Fruit fly (Drosophila melanogaster) whole organism, embryonic: ENCODE measurements around the gene CG9132.

Experiments used
- BEAF-32 ChIP-seq: fragments of 200-800 bp; sonication (Bioruptor generic); optimal IDR thresholded peaks from 3 replicates; lab custom pipeline; 2017; ENCODE audit warnings: missing biosample characterization, missing genetic modification characterization, mild to moderate bottlenecking, moderate library complexity, missing genetic modification reagents
- Blimp-1 ChIP-seq: fragments of 200-800 bp; sonication (Bioruptor generic); optimal IDR thresholded peaks from 3 replicates; lab custom pipeline; 2018; ENCODE audit warnings: missing biosample characterization, missing genetic modification characterization, mild to moderate bottlenecking, moderate library complexity, missing genetic modification reagents
- CG10147 ChIP-seq: fragments of 200-800 bp; sonication (Bioruptor generic); optimal IDR thresholded peaks from 2 replicates; lab custom pipeline; 2019; ENCODE audit warnings: missing biosample characterization, mild to moderate bottlenecking, missing genetic modification characterization, moderate library complexity
- CG10431 ChIP-seq: fragments of 200-800 bp; sonication (Bioruptor generic); optimal IDR thresholded peaks from 3 replicates; lab custom pipeline; 2018; ENCODE audit warnings: missing biosample characterization, mild to moderate bottlenecking, missing genetic modification characterization
- CG10462 ChIP-seq: fragments of 200-800 bp; sonication (Bioruptor generic); optimal IDR thresholded peaks from 2 replicates; lab custom pipeline; 2016; ENCODE audit warnings: missing biosample characterization, missing genetic modification characterization
- CG12769 ChIP-seq: fragments of 200-800 bp; sonication (Bioruptor generic); optimal IDR thresholded peaks from 2 replicates; lab custom pipeline; 2019; ENCODE audit warnings: missing biosample characterization, mild to moderate bottlenecking, missing genetic modification characterization, moderate library complexity
- CG14050 ChIP-seq: fragments of 200-800 bp; sonication (Bioruptor generic); IDR thresholded peaks from 3 replicates; pipeline ENCODE4 v1.3.6; 2022; ENCODE audit warnings: missing biosample characterization, missing genetic modification characterization
- CG14965 ChIP-seq: fragments of 200-800 bp; sonication (Bioruptor generic); optimal IDR thresholded peaks from 2 replicates; lab custom pipeline; 2016; ENCODE audit warnings: missing biosample characterization, missing genetic modification characterization, borderline replicate concordance
- CG16863 ChIP-seq: fragments of 200-800 bp; sonication (Bioruptor generic); optimal IDR thresholded peaks from 3 replicates; lab custom pipeline; 2016; ENCODE audit warnings: missing biosample characterization, missing genetic modification characterization
- CG17361 ChIP-seq: fragments of 200-800 bp; sonication (Bioruptor generic); IDR thresholded peaks from 3 replicates; pipeline ENCODE4 v1.3.6; 2022; ENCODE audit warnings: missing biosample characterization, missing genetic modification characterization
- CG18619 ChIP-seq: fragments of 200-800 bp; sonication (Bioruptor generic); optimal IDR thresholded peaks from 3 replicates; lab custom pipeline; 2017; ENCODE audit warnings: missing biosample characterization, mild to moderate bottlenecking, missing genetic modification characterization
- CG3281 ChIP-seq: fragments of 200-800 bp; sonication (Bioruptor generic); optimal IDR thresholded peaks from 3 replicates; lab custom pipeline; 2017; ENCODE audit warnings: missing biosample characterization, mild to moderate bottlenecking, missing genetic modification characterization
- CG6175 ChIP-seq: fragments of 200-800 bp; sonication (Bioruptor generic); IDR thresholded peaks from 3 replicates; pipeline ENCODE4 v1.3.6; 2022; ENCODE audit warnings: missing biosample characterization, missing genetic modification characterization
- CG6765 ChIP-seq: fragments of 200-800 bp; sonication (Bioruptor generic); optimal IDR thresholded peaks from 3 replicates; lab custom pipeline; 2017; ENCODE audit warnings: missing biosample characterization, mild to moderate bottlenecking, missing genetic modification characterization
- CG6791 ChIP-seq: fragments of 200-800 bp; sonication (Bioruptor generic); IDR thresholded peaks from 3 replicates; pipeline ENCODE4 v1.3.6; 2022; ENCODE audit warnings: missing biosample characterization, missing genetic modification characterization; ENCODE audit not compliant: partially characterized antibody
- CG6813 ChIP-seq: fragments of 200-800 bp; sonication (Bioruptor generic); optimal IDR thresholded peaks from 2 replicates; lab custom pipeline; 2017; ENCODE audit warnings: missing biosample characterization, missing genetic modification characterization, mild to moderate bottlenecking, moderate library complexity, missing genetic modification reagents
- CG6854 ChIP-seq: fragments of 200-800 bp; sonication (Bioruptor generic); optimal IDR thresholded peaks from 3 replicates; lab custom pipeline; 2017; ENCODE audit warnings: missing biosample characterization, mild to moderate bottlenecking, missing genetic modification characterization
- CG8089 ChIP-seq: fragments of 200-800 bp; sonication (Bioruptor generic); optimal IDR thresholded peaks from 3 replicates; lab custom pipeline; 2016; ENCODE audit warnings: missing biosample characterization, missing genetic modification characterization
- D ChIP-seq, 2 experiments: fragments of 200-800 bp in 1 of 2; fragments of >200 bp in 1 of 2; sonication (Bioruptor generic) in 1 of 2; optimal IDR thresholded peaks; 2 replicates in 1 of 2; 3 replicates in 1 of 2; lab custom pipeline; 2017; ENCODE audit warnings: mild to moderate bottlenecking in 1 of 2, missing biosample characterization in 1 of 2, missing genetic modification characterization in 1 of 2, missing genetic modification reagents in 1 of 2
- Hr39 ChIP-seq: fragments of >200 bp; optimal IDR thresholded peaks from 2 replicates; lab custom pipeline; 2017
- Jarid2 ChIP-seq: fragments of 200-800 bp; sonication (Bioruptor generic); optimal IDR thresholded peaks from 3 replicates; lab custom pipeline; 2017; ENCODE audit warnings: mild to moderate bottlenecking, missing biosample characterization, missing genetic modification reagents, missing genetic modification characterization
- Nf-YA ChIP-seq: fragments of 200-800 bp; sonication (Bioruptor generic); IDR thresholded peaks from 2 replicates; pipeline ENCODE4 v1.3.6; 2022; ENCODE audit warnings: missing biosample characterization, missing genetic modification characterization
- Nf-YC ChIP-seq: fragments of 200-800 bp; optimal IDR thresholded peaks from 3 replicates; lab custom pipeline; 2019; ENCODE audit warnings: missing biosample characterization, mild to moderate bottlenecking, missing genetic modification characterization, moderate library complexity
- Sox102F ChIP-seq: fragments of 200-800 bp; sonication (Bioruptor generic); optimal IDR thresholded peaks from 2 replicates; lab custom pipeline; 2018; ENCODE audit warnings: missing biosample characterization, mild to moderate bottlenecking, missing genetic modification characterization, moderate library complexity
- Sry-δ ChIP-seq: fragments of 200-800 bp; sonication (Bioruptor generic); optimal IDR thresholded peaks from 2 replicates; lab custom pipeline; 2016; ENCODE audit warnings: missing biosample characterization, missing genetic modification characterization
- Tbp ChIP-seq: fragments of >200 bp; optimal IDR thresholded peaks from 2 replicates; lab custom pipeline; 2018; ENCODE audit warnings: missing biosample characterization, missing genetic modification characterization
- Xrp1 ChIP-seq: fragments of 200-800 bp; sonication (Bioruptor generic); IDR thresholded peaks from 2 replicates; pipeline ENCODE4 v1.3.6; 2022; ENCODE audit warnings: missing biosample characterization, missing genetic modification characterization
- abd-A ChIP-seq: fragments of 200-800 bp; sonication (Bioruptor generic); optimal IDR thresholded peaks from 3 replicates; lab custom pipeline; 2019; ENCODE audit warnings: missing biosample characterization, mild to moderate bottlenecking, missing genetic modification characterization, moderate library complexity
- amos ChIP-seq: fragments of 200-800 bp; sonication (Bioruptor generic); IDR thresholded peaks from 2 replicates; pipeline ENCODE4 v1.3.6; 2022; ENCODE audit warnings: missing biosample characterization, missing genetic modification characterization; ENCODE audit not compliant: partially characterized antibody
- ato ChIP-seq: fragments of 200-800 bp; sonication (Bioruptor generic); IDR thresholded peaks from 2 replicates; pipeline ENCODE4 v1.3.6; 2022; ENCODE audit warnings: missing biosample characterization, missing genetic modification characterization; ENCODE audit not compliant: partially characterized antibody
- chif ChIP-seq, 2 experiments: fragments of 200-800 bp; sonication (Bioruptor generic); optimal IDR thresholded peaks; 3 replicates each; lab custom pipeline; 2016; ENCODE audit warnings: missing biosample characterization in 2 of 2, missing genetic modification characterization in 2 of 2
- dati ChIP-seq: fragments of 200-800 bp; sonication (Bioruptor generic); IDR thresholded peaks from 2 replicates; pipeline ENCODE4 v1.3.6; 2022; ENCODE audit warnings: missing biosample characterization, missing genetic modification characterization
- dimm ChIP-seq: fragments of 200-800 bp; sonication (Bioruptor generic); IDR thresholded peaks from 2 replicates; pipeline ENCODE4 v1.3.6; 2022; ENCODE audit warnings: missing biosample characterization, missing genetic modification characterization
- gfzf ChIP-seq: fragments of 200-800 bp; sonication (Bioruptor generic); optimal IDR thresholded peaks from 2 replicates; lab custom pipeline; 2016; ENCODE audit warnings: missing biosample characterization, mild to moderate bottlenecking, missing genetic modification characterization, moderate library complexity
- hbn ChIP-seq: fragments of 200-800 bp; sonication (Bioruptor generic); IDR thresholded peaks from 2 replicates; pipeline ENCODE4 v1.3.6; 2022; ENCODE audit warnings: missing biosample characterization, missing genetic modification characterization; ENCODE audit not compliant: partially characterized antibody
- her ChIP-seq: fragments of 200-800 bp; sonication (Bioruptor generic); optimal IDR thresholded peaks from 2 replicates; lab custom pipeline; 2016; ENCODE audit warnings: missing biosample characterization, missing genetic modification characterization
- hkb ChIP-seq, 2 experiments: fragments of 200-800 bp in 1 of 2; fragments of >200 bp in 1 of 2; sonication (Bioruptor generic) in 1 of 2; IDR thresholded peaks in 1 of 2; optimal IDR thresholded peaks in 1 of 2; 2 replicates each; pipeline versions ENCODE4 v1.3.6 to Lab custom; 2017 to 2022; ENCODE audit warnings: missing biosample characterization in 1 of 2, missing genetic modification characterization in 1 of 2
- ken ChIP-seq: fragments of 200-800 bp; sonication (Bioruptor generic); IDR thresholded peaks from 3 replicates; pipeline ENCODE4 v1.3.6; 2022; ENCODE audit warnings: missing biosample characterization, missing genetic modification characterization
- lmd ChIP-seq: fragments of 200-800 bp; sonication (Bioruptor generic); IDR thresholded peaks from 2 replicates; pipeline ENCODE4 v1.3.6; 2022; ENCODE audit warnings: missing biosample characterization, missing genetic modification characterization
- maf-S ChIP-seq: fragments of 200-800 bp; sonication (Bioruptor generic); optimal IDR thresholded peaks from 2 replicates; lab custom pipeline; 2016; ENCODE audit warnings: missing biosample characterization, missing genetic modification characterization
- oc ChIP-seq: fragments of 200-800 bp; sonication (Bioruptor generic); optimal IDR thresholded peaks from 2 replicates; lab custom pipeline; 2018; ENCODE audit warnings: missing biosample characterization, mild to moderate bottlenecking, missing genetic modification characterization, moderate library complexity
- phol ChIP-seq: fragments of 200-800 bp; sonication (Bioruptor generic); optimal IDR thresholded peaks from 3 replicates; lab custom pipeline; 2018; ENCODE audit warnings: missing biosample characterization, mild to moderate bottlenecking, missing genetic modification characterization, moderate library complexity
- pnt ChIP-seq: fragments of 200-800 bp; sonication (Bioruptor generic); optimal IDR thresholded peaks from 3 replicates; lab custom pipeline; 2016; ENCODE audit warnings: missing biosample characterization, missing genetic modification characterization
- shn ChIP-seq: fragments of 200-800 bp; sonication (Bioruptor generic); optimal IDR thresholded peaks from 3 replicates; lab custom pipeline; 2016; ENCODE audit warnings: missing biosample characterization, missing genetic modification characterization
- stwl ChIP-seq: fragments of 200-800 bp; sonication (Bioruptor generic); optimal IDR thresholded peaks from 3 replicates; lab custom pipeline; 2018; ENCODE audit warnings: missing biosample characterization, mild to moderate bottlenecking, missing genetic modification characterization, moderate library complexity
- trem ChIP-seq: fragments of 200-800 bp; optimal IDR thresholded peaks from 3 replicates; lab custom pipeline; 2019; ENCODE audit warnings: missing biosample characterization, mild to moderate bottlenecking, missing genetic modification characterization, moderate library complexity
- z ChIP-seq: fragments of 200-800 bp; sonication (Bioruptor generic); IDR thresholded peaks from 3 replicates; pipeline ENCODE4 v1.3.6; 2022; ENCODE audit warnings: missing biosample characterization, missing genetic modification characterization

Gene CG9132

DNA sequence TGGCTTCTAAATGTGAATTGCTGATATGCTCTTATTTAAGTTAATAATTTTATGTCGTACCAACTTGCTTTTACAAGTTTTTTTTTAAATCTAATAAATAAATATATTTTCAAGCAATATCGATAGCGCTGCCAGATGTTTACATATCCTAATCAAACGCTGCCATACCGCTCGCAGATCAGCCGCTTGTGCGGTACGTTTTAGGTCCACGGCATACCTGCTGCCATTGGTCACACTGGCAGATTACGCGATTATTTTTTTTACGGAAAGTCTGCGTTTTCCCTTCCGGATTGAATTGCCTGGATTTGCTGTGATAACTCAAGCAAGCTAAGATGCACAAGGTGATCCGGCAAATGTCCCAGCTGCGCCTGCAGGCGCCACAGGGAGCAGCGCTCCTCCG lies 16.8 kb downstream of the CG9132 start, which contains the start of gene mRpL22 (continued):
- no peak for TF ChIP-seq maf-S (GFP tag; lab: Kevin White, UChicago)
- no peak for TF ChIP-seq Tbp (GFP tag; lab: Kevin White, UChicago)

DNA sequence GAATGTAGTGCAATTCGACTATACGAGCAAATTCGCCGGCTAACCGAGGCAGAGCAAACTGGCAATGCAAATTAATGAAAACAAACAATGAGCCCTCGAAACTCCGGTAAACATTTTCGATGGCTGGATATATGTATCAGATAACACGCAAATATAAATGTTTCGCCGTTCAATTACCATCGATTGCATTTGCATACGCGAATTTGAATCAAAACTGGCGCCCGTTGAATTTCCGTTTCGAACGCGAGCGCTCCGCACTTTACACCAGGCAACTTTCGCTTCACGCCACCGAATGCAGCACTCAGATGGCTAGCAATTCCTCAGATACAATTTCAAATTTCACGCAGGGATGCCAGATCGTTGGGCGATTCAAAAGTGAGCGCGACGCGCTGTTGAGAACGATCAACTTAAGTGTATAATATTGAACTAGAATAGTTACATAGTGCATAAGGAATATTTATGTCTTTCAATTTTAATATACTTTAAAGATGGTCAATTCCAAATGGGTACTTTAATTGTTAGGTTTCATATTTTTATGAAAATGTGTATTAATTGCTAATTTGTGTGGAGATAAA lies 17.3 kb downstream of the CG9132 start, which contains the start of gene if:
Gene if, minus strand, starts transcription at position 294 of the 575 bp plus-strand sequence.
- no peak for TF ChIP-seq CG8089
- TF ChIP-seq CG3281 (GFP tag; lab: Kevin White, UChicago): no peak
- no peak for TF ChIP-seq abd-A (tag; lab: Kevin White, UChicago)
- no peak for TF ChIP-seq CG18619 (GFP tag; lab: Kevin White, UChicago)
- TF ChIP-seq dati (GFP tag; lab: Robert Waterston, UW): no peak
- TF ChIP-seq phol (tag; lab: Kevin White, UChicago): no peak
- TF ChIP-seq Blimp-1 (GFP tag; lab: Kevin White, UChicago): peak; percentile 7
- TF ChIP-seq CG6813 (GFP tag; lab: Kevin White, UChicago): no peak
- TF ChIP-seq CG16863 (GFP tag; lab: Kevin White, UChicago): no peak
- no peak for TF ChIP-seq dimm (GFP tag; lab: Robert Waterston, UW)
- no peak for TF ChIP-seq gfzf (GFP tag; lab: Kevin White, UChicago)
- TF ChIP-seq hkb (optimal IDR thresholded peaks at IDR 0.05; lab: Kevin White, UChicago): no peak
- TF ChIP-seq hkb (GFP tag; IDR thresholded peaks at IDR 0.05; lab: Robert Waterston, UW): 0 out of 2 replicates have a peak, but pooled peaks have one; percentile 20
- no peak for TF ChIP-seq CG14965 (GFP tag; lab: Kevin White, UChicago)
- TF ChIP-seq CG10147 (GFP tag; lab: Kevin White, UChicago): no peak
- no peak for TF ChIP-seq Nf-YC (tag; lab: Kevin White, UChicago)
- TF ChIP-seq CG12769: no peak
- TF ChIP-seq ken (GFP tag; lab: Robert Waterston, UW): no peak
- no peak for TF ChIP-seq Hr39 (lab: Kevin White, UChicago)
- TF ChIP-seq D (optimal IDR thresholded peaks at IDR 0.05; lab: Kevin White, UChicago): no peak
- no peak for TF ChIP-seq D (GFP tag; optimal IDR thresholded peaks at IDR 0.05; lab: Kevin White, UChicago)
- peak; percentile 59 for TF ChIP-seq Jarid2 (GFP tag; lab: Kevin White, UChicago)
- TF ChIP-seq Nf-YA: no peak
- no peak for TF ChIP-seq Xrp1
- TF ChIP-seq pnt (GFP tag; lab: Kevin White, UChicago): no peak
- TF ChIP-seq CG14050: no peak
- TF ChIP-seq trem (tag; lab: Kevin White, UChicago): no peak
- TF ChIP-seq z (GFP tag; lab: Robert Waterston, UW): 0 out of 3 replicates have a peak, but pooled peaks have one; percentile 42
- 0 out of 3 replicates have a peak, but pooled peaks have one; percentile 7 for TF ChIP-seq CG6791 (GFP tag; lab: Robert Waterston, UW)
- TF ChIP-seq CG10431 (GFP tag; lab: Kevin White, UChicago): no peak
- no peak for TF ChIP-seq hbn (GFP tag; lab: Robert Waterston, UW)
- no peak for TF ChIP-seq stwl (tag; lab: Kevin White, UChicago)
- TF ChIP-seq amos (GFP tag; lab: Robert Waterston, UW): peak; percentile 33; the same call in 1 of the 2 replicates
- no peak for TF ChIP-seq CG6854 (GFP tag; lab: Kevin White, UChicago)
- no peak for TF ChIP-seq oc (tag; lab: Kevin White, UChicago)
- TF ChIP-seq her (GFP tag; lab: Kevin White, UChicago): no peak
- TF ChIP-seq ato (GFP tag; lab: Robert Waterston, UW): no peak
- no peak for TF ChIP-seq lmd (GFP tag; lab: Robert Waterston, UW)
- no peak for TF ChIP-seq Sox102F (GFP tag; lab: Kevin White, UChicago)
- TF ChIP-seq shn (GFP tag; lab: Kevin White, UChicago): no peak
- TF ChIP-seq Sry-δ: no peak
- no peak for TF ChIP-seq chif (GFP tag; optimal IDR thresholded peaks at IDR 0.05; lab: Kevin White, UChicago)
- TF ChIP-seq CG10462 (GFP tag; lab: Kevin White, UChicago): no peak
- no peak for TF ChIP-seq BEAF-32 (GFP tag; lab: Kevin White, UChicago)
- 0 out of 3 replicates have a peak, but pooled peaks have one; percentile 24 for TF ChIP-seq CG17361 (GFP tag; lab: Robert Waterston, UW)
- no peak for TF ChIP-seq CG6175
- no peak for TF ChIP-seq CG6765 (GFP tag; lab: Kevin White, UChicago)
